Fruit fly (Drosophila melanogaster): ENCODE data around the gene loh.

Gene loh

dm6 chr2L:10408122-10408576 lies 34.2 kb upstream of the loh start, which contains the start of the genes Ip259 and RpS27A (continued):
- TF ChIP-seq CG4820 (GFP tag; optimal IDR thresholded peaks at IDR 0.05), result peak; percentile 45
- no peak for TF ChIP-seq Hey (tag; optimal IDR thresholded peaks at IDR 0.05)
- TF ChIP-seq NC2α (GFP tag; optimal IDR thresholded peaks at IDR 0.05), result peak; percentile 47
- peak; percentile 62 for TF ChIP-seq CG31224 (GFP tag; IDR thresholded peaks at IDR 0.05)
- peak; percentile 75 for TF ChIP-seq CG17359 (tag; optimal IDR thresholded peaks at IDR 0.05)
- TF ChIP-seq corto (GFP tag; optimal IDR thresholded peaks at IDR 0.05), result no peak
- peak; percentile 96 for TF ChIP-seq ssp (GFP tag; IDR thresholded peaks at IDR 0.05)
- TF ChIP-seq CG31441 (GFP tag; IDR thresholded peaks at IDR 0.05), result no peak; the same call in 1 of the 2 replicates
- TF ChIP-seq unc-4 (GFP tag; IDR thresholded peaks at IDR 0.05; ENCODE audit: partially characterized antibody), result no peak
- TF ChIP-seq CG32532 (GFP tag; IDR thresholded peaks at IDR 0.05), result peak; percentile 83
- no peak for TF ChIP-seq CG2199 (GFP tag; IDR thresholded peaks at IDR 0.05)
- TF ChIP-seq CG10959 (GFP tag; IDR thresholded peaks at IDR 0.05), result peak; percentile 41; the same call in 1 of the 2 replicates
- TF ChIP-seq Blimp-1 (GFP tag; optimal IDR thresholded peaks at IDR 0.05), result no peak
- TF ChIP-seq NfI (GFP tag; optimal IDR thresholded peaks at IDR 0.05), result peak; percentile 93
- TF ChIP-seq Tbp (GFP tag; optimal IDR thresholded peaks at IDR 0.05), result no peak
- TF ChIP-seq dmrt11E (tag; optimal IDR thresholded peaks at IDR 0.05), result peak; percentile 71
- TF ChIP-seq D (optimal IDR thresholded peaks at IDR 0.05), result no peak
- peak; percentile 62 for TF ChIP-seq D (GFP tag; optimal IDR thresholded peaks at IDR 0.05)
- peak; percentile 65; the same call in 1 of the 2 replicates for TF ChIP-seq CG5953 (GFP tag; IDR thresholded peaks at IDR 0.05)
- TF ChIP-seq trem (tag; optimal IDR thresholded peaks at IDR 0.05), result peak; percentile 55
- peak; percentile 55 for TF ChIP-seq CG12744 (GFP tag; optimal IDR thresholded peaks at IDR 0.05)
- TF ChIP-seq CG14860 (GFP tag; IDR thresholded peaks at IDR 0.05; ENCODE audit: partially characterized antibody), result no peak
- peak; percentile 79 for TF ChIP-seq CG4707 (GFP tag; optimal IDR thresholded peaks at IDR 0.05)
- TF ChIP-seq hb (GFP tag; IDR thresholded peaks at IDR 0.05; ENCODE audit: partially characterized antibody), result no peak
- no peak for TF ChIP-seq Sox102F (GFP tag; optimal IDR thresholded peaks at IDR 0.05)
- TF ChIP-seq Deaf1 (tag; optimal IDR thresholded peaks at IDR 0.05), result no peak
- no peak for TF ChIP-seq Doc2 (GFP tag; IDR thresholded peaks at IDR 0.05)
- TF ChIP-seq CG33557 (GFP tag; optimal IDR thresholded peaks at IDR 0.05), result peak; percentile 69
- peak; percentile 71 for TF ChIP-seq H2.0 (GFP tag; IDR thresholded peaks at IDR 0.05)
- TF ChIP-seq CG17829 (tag; optimal IDR thresholded peaks at IDR 0.05), result peak; percentile 46
- TF ChIP-seq her (GFP tag; optimal IDR thresholded peaks at IDR 0.05), result peak; percentile 65
- peak; percentile 100 for TF ChIP-seq CG1603 (tag; optimal IDR thresholded peaks at IDR 0.05)
- no peak; the same call in 2 of the 3 replicates for TF ChIP-seq knrl (GFP tag; IDR thresholded peaks at IDR 0.05; ENCODE audit: partially characterized antibody)
- peak; percentile 54; the same call in 2 of the 3 replicates for TF ChIP-seq Aef1 (GFP tag; IDR thresholded peaks at IDR 0.05)
- peak; percentile 87 for TF ChIP-seq Mes4 (GFP tag; optimal IDR thresholded peaks at IDR 0.05)
- peak; percentile 95 for TF ChIP-seq da (GFP tag; optimal IDR thresholded peaks at IDR 0.05)
- TF ChIP-seq Lpt (GFP tag; optimal IDR thresholded peaks at IDR 0.05), result no peak
- TF ChIP-seq Eip74EF (GFP tag; optimal IDR thresholded peaks at IDR 0.05), result peak in 1 of 2 experiments; percentile 64
- peak; percentile 9 for TF ChIP-seq CG12236 (GFP tag; optimal IDR thresholded peaks at IDR 0.05)
- TF ChIP-seq Lim3 (GFP tag; IDR thresholded peaks at IDR 0.05), result no peak
- peak; percentile 75 for TF ChIP-seq CG11085 (GFP tag; IDR thresholded peaks at IDR 0.05)
- no peak for TF ChIP-seq pita (GFP tag; optimal IDR thresholded peaks at IDR 0.05)
- peak; percentile 58 for TF ChIP-seq Nf-YB (GFP tag; optimal IDR thresholded peaks at IDR 0.05)
- TF ChIP-seq CG8290 (GFP tag; optimal IDR thresholded peaks at IDR 0.05), result peak; percentile 74
- TF ChIP-seq CG8290 (tag; optimal IDR thresholded peaks at IDR 0.05), result peak in 1 of 2 experiments; percentile 63
- TF ChIP-seq CG14965 (GFP tag; optimal IDR thresholded peaks at IDR 0.05; ENCODE audit: borderline replicate concordance), result no peak
- no peak for TF ChIP-seq Poxn (GFP tag; IDR thresholded peaks at IDR 0.05)
- TF ChIP-seq luna (GFP tag; optimal IDR thresholded peaks at IDR 0.05), result peak; percentile 56
- TF ChIP-seq BtbVII (GFP tag; optimal IDR thresholded peaks at IDR 0.05), result peak; percentile 61
- no peak for TF ChIP-seq oc (tag; optimal IDR thresholded peaks at IDR 0.05)
- no peak for TF ChIP-seq ind (GFP tag; optimal IDR thresholded peaks at IDR 0.05)
